Fruit fly (Drosophila melanogaster): ENCODE results near the gene cad.
A peak's percentile ranks its signal among the peaks of the same experiment; 100 is the strongest.

The cad gene

dm6 chr2L:20734066-20734686 lies 36.4 kb upstream of the cad start, which contains the start of gene TM9SF2 (continued):
- TF ChIP-seq CG12299 (tag; optimal IDR thresholded peaks at IDR 0.05) = no peak
- TF ChIP-seq sima (GFP tag; optimal IDR thresholded peaks at IDR 0.05) = no peak
- TF ChIP-seq CG8924 (tag; optimal IDR thresholded peaks at IDR 0.05) = no peak
- no peak for TF ChIP-seq Eip74EF (GFP tag; optimal IDR thresholded peaks at IDR 0.05)
- no peak for TF ChIP-seq nerfin-2 (GFP tag; IDR thresholded peaks at IDR 0.05; ENCODE audit: partially characterized antibody)
- no peak for TF ChIP-seq Mes4 (GFP tag; optimal IDR thresholded peaks at IDR 0.05)
- TF ChIP-seq NfI (GFP tag; optimal IDR thresholded peaks at IDR 0.05) = peak; percentile 18
- TF ChIP-seq CG8359 (GFP tag; optimal IDR thresholded peaks at IDR 0.05; ENCODE audit: borderline replicate concordance) = no peak
- no peak for TF ChIP-seq seq (GFP tag; IDR thresholded peaks at IDR 0.05)
- TF ChIP-seq CG6254 (GFP tag; optimal IDR thresholded peaks at IDR 0.05) = no peak
- no peak for TF ChIP-seq ind (GFP tag; optimal IDR thresholded peaks at IDR 0.05)
- peak in 1 of 2 experiments; percentile 27 for TF ChIP-seq Pdp1 (GFP tag; optimal IDR thresholded peaks at IDR 0.05)
- TF ChIP-seq ems (GFP tag; optimal IDR thresholded peaks at IDR 0.05) = peak; percentile 12
- no peak for TF ChIP-seq sim (GFP tag; IDR thresholded peaks at IDR 0.05)
- no peak for TF ChIP-seq Sox102F (GFP tag; optimal IDR thresholded peaks at IDR 0.05)
- no peak for TF ChIP-seq aop (GFP tag; IDR thresholded peaks at IDR 0.05)
- TF ChIP-seq CG13624 (GFP tag; optimal IDR thresholded peaks at IDR 0.05) = no peak
- peak; percentile 7 for TF ChIP-seq dm (GFP tag; optimal IDR thresholded peaks at IDR 0.05)
- peak; percentile 43; the same call in 1 of the 2 replicates for TF ChIP-seq lmd (GFP tag; IDR thresholded peaks at IDR 0.05)
- TF ChIP-seq hkb (optimal IDR thresholded peaks at IDR 0.05) = no peak
- no peak for TF ChIP-seq hkb (GFP tag; IDR thresholded peaks at IDR 0.05)
- TF ChIP-seq YL-1 (GFP tag; optimal IDR thresholded peaks at IDR 0.05) = peak; percentile 52
- TF ChIP-seq Xbp1 (GFP tag; optimal IDR thresholded peaks at IDR 0.05) = peak; percentile 66
- TF ChIP-seq en (GFP tag; optimal IDR thresholded peaks at IDR 0.05) = no peak
- TF ChIP-seq CG7987 (GFP tag; optimal IDR thresholded peaks at IDR 0.05) = no peak
- peak; percentile 39; the same call in 1 of the 3 replicates for TF ChIP-seq Aef1 (GFP tag; IDR thresholded peaks at IDR 0.05)
- TF ChIP-seq sug (tag; optimal IDR thresholded peaks at IDR 0.05) = peak; percentile 20
- peak; percentile 29 for TF ChIP-seq bab2 (GFP tag; optimal IDR thresholded peaks at IDR 0.05)
- TF ChIP-seq Hr51 (GFP tag; optimal IDR thresholded peaks at IDR 0.05) = no peak
- TF ChIP-seq nau (GFP tag; optimal IDR thresholded peaks at IDR 0.05) = no peak
- no peak for TF ChIP-seq salm (tag; optimal IDR thresholded peaks at IDR 0.05)
- TF ChIP-seq sens-2 (GFP tag; IDR thresholded peaks at IDR 0.05) = 0 out of 2 replicates have a peak, but pooled peaks have one; percentile 8
- no peak for TF ChIP-seq CG3065 (GFP tag; optimal IDR thresholded peaks at IDR 0.05)
- no peak for TF ChIP-seq CG30020 (tag; optimal IDR thresholded peaks at IDR 0.05)
- no peak for TF ChIP-seq sqz (GFP tag; optimal IDR thresholded peaks at IDR 0.05)
- TF ChIP-seq E2f2 (GFP tag; IDR thresholded peaks at IDR 0.05) = peak; percentile 50
- TF ChIP-seq zen (tag; optimal IDR thresholded peaks at IDR 0.05) = no peak
- TF ChIP-seq BtbVII (GFP tag; optimal IDR thresholded peaks at IDR 0.05) = peak; percentile 37
- TF ChIP-seq CG11085 (GFP tag; IDR thresholded peaks at IDR 0.05) = 0 out of 2 replicates have a peak, but pooled peaks have one; percentile 20
- no peak for TF ChIP-seq bcd (GFP tag; optimal IDR thresholded peaks at IDR 0.05)
- TF ChIP-seq disco-r (GFP tag; optimal IDR thresholded peaks at IDR 0.05) = no peak
- no peak for TF ChIP-seq odd (GFP tag; optimal IDR thresholded peaks at IDR 0.05)
- no peak for TF ChIP-seq CG4328 (GFP tag; optimal IDR thresholded peaks at IDR 0.05)
- TF ChIP-seq az2 (GFP tag; optimal IDR thresholded peaks at IDR 0.05) = peak; percentile 7
- no peak for TF ChIP-seq Blimp-1 (GFP tag; optimal IDR thresholded peaks at IDR 0.05)
- no peak for TF ChIP-seq CG11398 (GFP tag; optimal IDR thresholded peaks at IDR 0.05)
- peak; percentile 41 for TF ChIP-seq caup (GFP tag; optimal IDR thresholded peaks at IDR 0.05; ENCODE audit: severe bottlenecking)
- no peak for TF ChIP-seq Sry-δ (GFP tag; optimal IDR thresholded peaks at IDR 0.05)
- TF ChIP-seq CG18262 (tag; optimal IDR thresholded peaks at IDR 0.05) = peak; percentile 3
- peak; percentile 98 for TF ChIP-seq trem (tag; optimal IDR thresholded peaks at IDR 0.05)

Data from whole organism, embryonic.